Worm (Caenorhabditis elegans) whole organism, L4 larva: ENCODE measurements around the gene clec-78.

ENCODE experiments used
- F10B5.3 ChIP-seq: sonication (generic microtip); optimal IDR thresholded peaks from 2 replicates; lab custom pipeline; 2016; ENCODE audit warnings: mild to moderate bottlenecking, missing genetic modification characterization, missing compliant biosample characterization
- F26F4.8 ChIP-seq: fragments of 200-800 bp; sonication (Bioruptor generic); conservative IDR thresholded peaks from 2 replicates; pipeline ENCODE4 v1.3.6; 2022; ENCODE audit warnings: missing genetic modification characterization, missing compliant biosample characterization
- F49E8.2 ChIP-seq: sonication (generic microtip); optimal IDR thresholded peaks from 2 replicates; lab custom pipeline; 2016; ENCODE audit warnings: missing compliant biosample characterization, mild to moderate bottlenecking, missing genetic modification characterization, borderline replicate concordance
- Y48G9A.11 ChIP-seq: fragments of 200-800 bp; sonication (Bioruptor generic); IDR thresholded peaks from 2 replicates; pipeline ENCODE4 v1.3.6; 2022; ENCODE audit warnings: missing genetic modification reagents, missing genetic modification characterization, missing compliant biosample characterization
- Y75B8A.6 ChIP-seq: fragments of 200-800 bp; sonication (Bioruptor generic); IDR thresholded peaks from 2 replicates; pipeline ENCODE4 v1.3.6; 2022; ENCODE audit warnings: missing genetic modification reagents, missing genetic modification characterization, missing compliant biosample characterization
- aha-1 ChIP-seq: fragments of 150-350 bp; peaks from one replicate; lab custom pipeline; 2014; ENCODE audit warnings: missing biosample characterization, missing genetic modification characterization
- aly-2 ChIP-seq: sonication (generic microtip); optimal IDR thresholded peaks from 2 replicates; lab custom pipeline; 2018; ENCODE audit warnings: missing biosample characterization, missing genetic modification characterization
- attf-4 ChIP-seq: sonication (generic microtip); optimal IDR thresholded peaks from 3 replicates; lab custom pipeline; 2017; ENCODE audit warnings: missing biosample characterization, missing genetic modification characterization
- cey-2 ChIP-seq: sonication (generic microtip); optimal IDR thresholded peaks from 3 replicates; lab custom pipeline; 2017; ENCODE audit warnings: missing genetic modification characterization, mild to moderate bottlenecking, missing compliant biosample characterization, antibody characterized with exemption, borderline replicate concordance; ENCODE audit not compliant: insufficient read depth
- daf-12 ChIP-seq: fragments of 150-350 bp; optimal IDR thresholded peaks from 2 replicates; lab custom pipeline; 2014; ENCODE audit warnings: missing biosample characterization, missing genetic modification reagents, missing genetic modification characterization
- daf-19 ChIP-seq: fragments of 200-800 bp; sonication (Bioruptor generic); conservative IDR thresholded peaks from 2 replicates; pipeline ENCODE4 v1.3.6; 2022; ENCODE audit warnings: missing genetic modification characterization, missing compliant biosample characterization
- dmd-8 ChIP-seq: fragments of 200-800 bp; sonication (Bioruptor generic); IDR thresholded peaks from 2 replicates; pipeline ENCODE4 v1.3.6; 2022; ENCODE audit warnings: missing genetic modification characterization, missing compliant biosample characterization
- dmd-9 ChIP-seq: fragments of 200-800 bp; sonication (Bioruptor generic); IDR thresholded peaks from 2 replicates; pipeline ENCODE4 v1.3.6; 2022; ENCODE audit warnings: missing genetic modification reagents, missing genetic modification characterization, missing compliant biosample characterization
- egl-27 ChIP-seq: sonication (generic microtip); optimal IDR thresholded peaks from 3 replicates; lab custom pipeline; 2017; ENCODE audit warnings: missing biosample characterization, missing genetic modification reagents, missing genetic modification characterization
- fos-1 ChIP-seq: fragments of 150-350 bp; optimal IDR thresholded peaks from 2 replicates; lab custom pipeline; 2014; ENCODE audit warnings: missing biosample characterization, missing genetic modification characterization
- gei-8 ChIP-seq: fragments of 200-800 bp; sonication (Bioruptor generic); optimal IDR thresholded peaks from 2 replicates; lab custom pipeline; 2018; ENCODE audit warnings: mild to moderate bottlenecking, missing genetic modification characterization, missing compliant biosample characterization
- hlh-11 ChIP-seq: fragments of 200-800 bp; sonication (Bioruptor generic); optimal IDR thresholded peaks from 2 replicates; lab custom pipeline; 2018; ENCODE audit warnings: mild to moderate bottlenecking, missing genetic modification characterization, missing compliant biosample characterization
- hlh-30 ChIP-seq: sonication (generic microtip); optimal IDR thresholded peaks from 2 replicates; lab custom pipeline; 2017; ENCODE audit warnings: antibody characterized with exemption, mild to moderate bottlenecking, missing genetic modification characterization, missing compliant biosample characterization; ENCODE audit not compliant: insufficient read depth
- lin-1 ChIP-seq: fragments of 200-800 bp; sonication (Bioruptor generic); IDR thresholded peaks from 2 replicates; pipeline ENCODE4 v1.3.6; 2022; ENCODE audit warnings: missing genetic modification reagents, missing genetic modification characterization, missing compliant biosample characterization
- lin-15B ChIP-seq: fragments of 150-350 bp; sonication (generic microtip); optimal IDR thresholded peaks from 3 replicates; lab custom pipeline; 2014; ENCODE audit warnings: missing biosample characterization, missing genetic modification characterization
- lin-38 ChIP-seq: fragments of 200-800 bp; sonication (Bioruptor generic); IDR thresholded peaks from 2 replicates; pipeline ENCODE4 v1.3.6; 2022; ENCODE audit warnings: missing genetic modification reagents, missing genetic modification characterization, missing compliant biosample characterization
- madf-5 ChIP-seq, 2 experiments: fragments of 200-800 bp; sonication (Bioruptor generic); IDR thresholded peaks; 2 replicates each; pipeline ENCODE4 v1.3.6; 2022; ENCODE audit warnings: missing compliant biosample characterization in 2 of 2, missing genetic modification characterization in 2 of 2
- mdl-1 ChIP-seq, 2 experiments: fragments of 150-350 bp in 1 of 2; sonication (generic microtip) in 1 of 2; optimal IDR thresholded peaks; 2 replicates each; lab custom pipeline; 2014 to 2017; ENCODE audit warnings: missing biosample characterization in 2 of 2, missing genetic modification characterization in 2 of 2
- nhr-10 ChIP-seq: fragments of 150-350 bp; optimal IDR thresholded peaks from 2 replicates; lab custom pipeline; 2014; ENCODE audit warnings: missing biosample characterization, missing genetic modification characterization
- nhr-11 ChIP-seq: fragments of 150-350 bp; optimal IDR thresholded peaks from 2 replicates; lab custom pipeline; 2014; ENCODE audit warnings: missing biosample characterization, missing genetic modification characterization
- nhr-25 ChIP-seq: sonication (generic microtip); optimal IDR thresholded peaks from 2 replicates; lab custom pipeline; 2017; ENCODE audit warnings: missing genetic modification characterization, mild to moderate bottlenecking, missing compliant biosample characterization, antibody characterized with exemption, moderate library complexity, borderline replicate concordance; ENCODE audit not compliant: insufficient read depth
- nhr-28 ChIP-seq: fragments of 150-350 bp; optimal IDR thresholded peaks from 2 replicates; lab custom pipeline; 2014; ENCODE audit warnings: missing biosample characterization, missing genetic modification characterization
- nhr-41 ChIP-seq: fragments of 200-800 bp; sonication (Bioruptor generic); IDR thresholded peaks from 2 replicates; pipeline ENCODE4 v1.3.6; 2022; ENCODE audit warnings: missing genetic modification reagents, missing genetic modification characterization, missing compliant biosample characterization
- nhr-42 ChIP-seq: fragments of 200-800 bp; sonication (Bioruptor generic); IDR thresholded peaks from 2 replicates; pipeline ENCODE4 v1.3.6; 2022; ENCODE audit warnings: missing genetic modification characterization, missing compliant biosample characterization
- nhr-6 ChIP-seq: fragments of 150-350 bp; optimal IDR thresholded peaks from 2 replicates; lab custom pipeline; 2014; ENCODE audit warnings: missing biosample characterization, missing genetic modification characterization
- pqm-1 ChIP-seq: sonication (generic microtip); optimal IDR thresholded peaks from 2 replicates; lab custom pipeline; 2017; ENCODE audit warnings: missing biosample characterization, missing genetic modification characterization
- set-16 ChIP-seq: fragments of 200-800 bp; sonication (Bioruptor generic); IDR thresholded peaks from 2 replicates; pipeline ENCODE4 v1.3.6; 2022; ENCODE audit warnings: missing genetic modification reagents, missing genetic modification characterization, missing compliant biosample characterization
- skn-1 ChIP-seq: fragments of 150-350 bp; optimal IDR thresholded peaks from 2 replicates; lab custom pipeline; 2014; ENCODE audit warnings: missing biosample characterization, missing genetic modification characterization
- spr-3 ChIP-seq: fragments of 200-800 bp; sonication (Bioruptor generic); optimal IDR thresholded peaks from 2 replicates; lab custom pipeline; 2018; ENCODE audit warnings: mild to moderate bottlenecking, missing genetic modification characterization, missing compliant biosample characterization
- tra-1 ChIP-seq: fragments of 200-800 bp; sonication (Bioruptor generic); IDR thresholded peaks from 2 replicates; pipeline ENCODE4 v1.3.6; 2022; ENCODE audit warnings: missing genetic modification reagents, missing genetic modification characterization, missing compliant biosample characterization
- unc-62 ChIP-seq, 3 experiments: fragments of 150-350 bp in 1 of 3; sonication (generic microtip); optimal IDR thresholded peaks in 2 of 3; peaks in 1 of 3; 1 replicate in 1 of 3; 2 replicates in 2 of 3; lab custom pipeline; 2014 to 2017; ENCODE audit warnings: missing biosample characterization in 3 of 3, missing genetic modification characterization in 3 of 3, missing genetic modification reagents in 3 of 3, missing genotype in 1 of 3
- zfp-2 ChIP-seq: sonication (generic microtip); optimal IDR thresholded peaks from 2 replicates; lab custom pipeline; 2016; ENCODE audit warnings: mild to moderate bottlenecking, missing genetic modification characterization, missing compliant biosample characterization
- zfp-3 ChIP-seq: fragments of 200-800 bp; sonication (Bioruptor generic); conservative IDR thresholded peaks from 2 replicates; pipeline ENCODE4 v1.3.6; 2022; ENCODE audit warnings: missing genetic modification reagents, missing genetic modification characterization, missing compliant biosample characterization

clec-78 gene

ce11 chrIV:4051539-4051938 is 62.6 kb downstream of the clec-78 start, which contains the start of gene wrt-5:
wrt-5 (minus strand) TSS chrIV:4051639.
- TF ChIP-seq aha-1, result peak; percentile 18
- TF ChIP-seq mdl-1 (tag; optimal IDR thresholded peaks at IDR 0.05; lab: Kevin White, UChicago), result no peak
- no peak for TF ChIP-seq aly-2

- TF ChIP-seq daf-12, result no peak
- TF ChIP-seq dmd-9 (GFP tag; lab: Robert Waterston, UW), result no peak
- TF ChIP-seq Y75B8A.6 (GFP tag; lab: Robert Waterston, UW), result no peak
- TF ChIP-seq hlh-30 (tag; lab: Kevin White, UChicago), result no peak
- no peak for TF ChIP-seq gei-8 (GFP tag; lab: Kevin White, UChicago)
- no peak for TF ChIP-seq daf-19 (GFP tag; lab: Robert Waterston, UW)
- TF ChIP-seq F49E8.2 (tag; lab: Kevin White, UChicago), result no peak
- no peak for TF ChIP-seq set-16
- no peak for TF ChIP-seq nhr-10
- no peak for TF ChIP-seq tra-1 (GFP tag; lab: Robert Waterston, UW)
- TF ChIP-seq aha-1, result peak; percentile 17
- TF ChIP-seq unc-62 (GFP tag; optimal IDR thresholded peaks at IDR 0.05 in 1 of 2; lab: Kevin White, UChicago), result peak in 1 of 2 experiments; percentile 49
- no peak for TF ChIP-seq unc-62 (tag; optimal IDR thresholded peaks at IDR 0.05; lab: Kevin White, UChicago)
- no peak for TF ChIP-seq Y48G9A.11 (GFP tag; lab: Robert Waterston, UW)
- no peak for TF ChIP-seq nhr-41
Observed at ce11 chrIV:4052274-4052673, 63.4 kb downstream of the clec-78 start.

ce11 chrIV:4053405-4053804 is 64.5 kb downstream of the clec-78 start:
- TF ChIP-seq aha-1 (peak; percentile 78), pqm-1 (peak; percentile 52), nhr-28 (tag; lab: Kevin White, UChicago) (peak; percentile 8), zfp-3 (GFP tag; lab: Robert Waterston, UW) (no peak)
- TF ChIP-seq, all 104 proteins: peak for 3

- peak in 1 of 2 experiments; percentile 11 for TF ChIP-seq unc-62 (GFP tag; optimal IDR thresholded peaks at IDR 0.05 in 1 of 2; lab: Kevin White, UChicago)
- no peak for TF ChIP-seq unc-62 (tag; optimal IDR thresholded peaks at IDR 0.05; lab: Kevin White, UChicago)
- no peak for TF ChIP-seq lin-1 (GFP tag; lab: Robert Waterston, UW)
- TF ChIP-seq, all 104 proteins: peak for 1
Observed at ce11 chrIV:4055297-4055696, 66.4 kb downstream of the clec-78 start.

DNA sequence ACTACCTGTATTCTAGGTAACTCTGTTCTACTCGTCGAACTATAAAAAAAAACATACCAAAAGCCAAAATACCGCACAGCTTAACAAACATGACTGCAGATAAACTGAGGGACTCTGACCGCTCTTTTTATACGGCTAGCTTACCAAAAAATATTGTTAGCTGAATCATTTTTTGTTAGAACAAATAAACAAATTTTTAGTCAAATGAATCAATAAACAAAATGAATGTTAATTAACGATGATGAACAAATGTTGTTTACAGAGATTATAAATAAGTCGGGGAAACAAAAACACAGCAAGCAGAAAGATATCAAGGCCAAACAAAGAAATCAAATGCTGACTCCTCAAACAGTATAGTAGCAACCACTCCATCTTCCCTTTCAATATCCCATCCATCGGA is 74.7 kb downstream of the clec-78 start, which contains the start of gene ilys-6:
Gene ilys-6, minus strand, starts transcription at position 101 of the 400 bp plus-strand sequence.
- no peak for TF ChIP-seq nhr-11 (tag; lab: Kevin White, UChicago)
- TF ChIP-seq nhr-42 (GFP tag; lab: Robert Waterston, UW), result no peak
- TF ChIP-seq dmd-8 (GFP tag; lab: Robert Waterston, UW), result no peak
- no peak for TF ChIP-seq skn-1
- TF ChIP-seq madf-5 (GFP tag; IDR thresholded peaks at IDR 0.05; lab: Robert Waterston, UW), result no peak
- no peak for TF ChIP-seq fos-1 (tag; lab: Kevin White, UChicago)
- TF ChIP-seq attf-4 (tag; lab: Kevin White, UChicago), result no peak
- no peak for TF ChIP-seq F10B5.3 (tag; lab: Kevin White, UChicago)
- TF ChIP-seq hlh-11 (tag; lab: Kevin White, UChicago), result no peak
- no peak for TF ChIP-seq lin-15B (tag; lab: Kevin White, UChicago)
- TF ChIP-seq zfp-2 (tag; lab: Kevin White, UChicago), result no peak
- no peak for TF ChIP-seq lin-38 (GFP tag; lab: Robert Waterston, UW)
- TF ChIP-seq nhr-6, result no peak
- TF ChIP-seq spr-3, result no peak
- no peak for TF ChIP-seq nhr-25 (tag; lab: Kevin White, UChicago)
- TF ChIP-seq F26F4.8, result no peak
- no peak for TF ChIP-seq cey-2 (tag; lab: Kevin White, UChicago)
- TF ChIP-seq Y48G9A.11 (GFP tag; lab: Robert Waterston, UW), result no peak
- no peak for TF ChIP-seq egl-27 (tag; lab: Kevin White, UChicago)
